Fruit fly (Drosophila melanogaster) whole organism, adult: ENCODE measurements around the gene miple2.

Source experiments
- CG11617 ChIP-seq: fragments of 200-800 bp; sonication (Bioruptor generic); optimal IDR thresholded peaks from 2 replicates; lab custom pipeline; 2017; ENCODE audit warnings: mild to moderate bottlenecking, missing biosample characterization, missing genetic modification reagents, missing genetic modification characterization
- CG12768 ChIP-seq: fragments of 200-800 bp; sonication (Bioruptor generic); optimal IDR thresholded peaks from 2 replicates; lab custom pipeline; 2017; ENCODE audit warnings: missing biosample characterization, missing genetic modification characterization, mild to moderate bottlenecking, moderate library complexity, missing genetic modification reagents
- CG1620 ChIP-seq: fragments of 200-800 bp; sonication (Bioruptor generic); optimal IDR thresholded peaks from 2 replicates; lab custom pipeline; 2016; ENCODE audit warnings: missing biosample characterization, missing genetic modification characterization
- CG7045 ChIP-seq: fragments of 200-800 bp; sonication (Bioruptor generic); optimal IDR thresholded peaks from 2 replicates; lab custom pipeline; 2017; ENCODE audit warnings: missing biosample characterization, mild to moderate bottlenecking, missing genetic modification characterization
- Crg-1 ChIP-seq: fragments of 200-800 bp; sonication (Bioruptor generic); optimal IDR thresholded peaks from 2 replicates; lab custom pipeline; 2016; ENCODE audit warnings: missing biosample characterization, missing genetic modification characterization
- bab1 ChIP-seq: fragments of 200-800 bp; sonication (Bioruptor generic); optimal IDR thresholded peaks from 3 replicates; lab custom pipeline; 2019; ENCODE audit warnings: missing biosample characterization, mild to moderate bottlenecking, missing genetic modification characterization, moderate library complexity
- cnc ChIP-seq, 2 experiments: fragments of >200 bp; optimal IDR thresholded peaks; 2 replicates each; lab custom pipeline; 2017
- kay ChIP-seq: fragments of 200-800 bp; sonication (Bioruptor generic); peaks from one replicate; lab custom pipeline; 2016; ENCODE audit warnings: missing biosample characterization, missing genetic modification characterization, borderline replicate concordance
- ovo ChIP-seq: fragments of 200-800 bp; sonication (Bioruptor generic); optimal IDR thresholded peaks from 2 replicates; lab custom pipeline; 2016; ENCODE audit warnings: missing biosample characterization, missing genetic modification characterization
- toe ChIP-seq: fragments of 200-800 bp; sonication (Bioruptor generic); optimal IDR thresholded peaks from 2 replicates; lab custom pipeline; 2016; ENCODE audit warnings: missing biosample characterization, missing genetic modification characterization

dm6 chr3L:231504-231903 is 39.5 kb upstream of the miple2 start, which contains the start of gene CG42846:
- TF ChIP-seq CG11617 (GFP tag; lab: Kevin White, UChicago) (no peak), ovo (no peak), bab1 (no peak), cnc (optimal IDR thresholded peaks at IDR 0.05; lab: Kevin White, UChicago) (no peak), toe (GFP tag; lab: Kevin White, UChicago) (no peak), CG1620 (GFP tag; lab: Kevin White, UChicago) (no peak), kay (GFP tag; lab: Kevin White, UChicago) (no peak), Crg-1 (GFP tag; lab: Kevin White, UChicago) (no peak), CG7045 (no peak), CG12768 (GFP tag; lab: Kevin White, UChicago) (no peak)
